Worm (Caenorhabditis elegans) whole organism, L4 larva: Measurements from ENCODE around the gene srh-139.
A peak's percentile ranks its signal among the peaks of the same experiment; 100 is the strongest.

Experiments
- F10B5.3 ChIP-seq: sonication (generic microtip); optimal IDR thresholded peaks from 2 replicates; lab custom pipeline; 2016; ENCODE audit warnings: mild to moderate bottlenecking, missing genetic modification characterization, missing compliant biosample characterization
- F37D6.2 ChIP-seq: sonication (generic microtip); optimal IDR thresholded peaks from 2 replicates; lab custom pipeline; 2016; ENCODE audit warnings: mild to moderate bottlenecking, missing genetic modification characterization, missing compliant biosample characterization
- F44E2.7 ChIP-seq: fragments of 200-800 bp; sonication (Bioruptor generic); IDR thresholded peaks from 2 replicates; pipeline ENCODE4 v2.1.2; 2022; ENCODE audit warnings: missing genetic modification characterization, missing compliant biosample characterization
- T20F7.1 ChIP-seq: fragments of 200-800 bp; sonication (Bioruptor generic); optimal IDR thresholded peaks from 2 replicates; lab custom pipeline; 2018; ENCODE audit warnings: mild to moderate bottlenecking, missing genetic modification characterization, missing compliant biosample characterization
- Y5F2A.4 ChIP-seq: fragments of 200-800 bp; sonication (Bioruptor generic); optimal IDR thresholded peaks from 2 replicates; lab custom pipeline; 2018; ENCODE audit warnings: mild to moderate bottlenecking, missing genetic modification characterization, missing compliant biosample characterization
- ZK337.2 ChIP-seq: fragments of 200-800 bp; sonication (Bioruptor generic); IDR thresholded peaks from 2 replicates; pipeline ENCODE4 v1.3.6; 2022; ENCODE audit warnings: missing genetic modification reagents, missing genetic modification characterization, missing compliant biosample characterization
- attf-4 ChIP-seq: sonication (generic microtip); optimal IDR thresholded peaks from 3 replicates; lab custom pipeline; 2017; ENCODE audit warnings: missing biosample characterization, missing genetic modification characterization
- ceh-44 ChIP-seq: fragments of 200-800 bp; sonication (Bioruptor generic); IDR thresholded peaks from 2 replicates; pipeline ENCODE4 v1.3.6; 2022; ENCODE audit warnings: missing genetic modification reagents, missing genetic modification characterization, missing compliant biosample characterization
- ceh-62 ChIP-seq: sonication (generic microtip); optimal IDR thresholded peaks from 2 replicates; lab custom pipeline; 2017; ENCODE audit warnings: missing biosample characterization, missing genetic modification characterization
- cey-2 ChIP-seq: sonication (generic microtip); optimal IDR thresholded peaks from 3 replicates; lab custom pipeline; 2017; ENCODE audit warnings: missing genetic modification characterization, mild to moderate bottlenecking, missing compliant biosample characterization, antibody characterized with exemption, borderline replicate concordance; ENCODE audit not compliant: insufficient read depth
- daf-12 ChIP-seq: fragments of 150-350 bp; optimal IDR thresholded peaks from 2 replicates; lab custom pipeline; 2014; ENCODE audit warnings: missing biosample characterization, missing genetic modification reagents, missing genetic modification characterization
- daf-16 ChIP-seq, 3 experiments: sonication (generic microtip); optimal IDR thresholded peaks; 2 replicates each; lab custom pipeline; 2016 to 2017; ENCODE audit warnings: missing genetic modification characterization in 3 of 3, missing genetic modification reagents in 3 of 3, mild to moderate bottlenecking in 2 of 3, missing compliant biosample characterization in 2 of 3, missing biosample characterization in 1 of 3, moderate library complexity in 1 of 3
- dmd-6 ChIP-seq: fragments of 200-800 bp; sonication (Bioruptor generic); IDR thresholded peaks from 2 replicates; pipeline ENCODE4 v1.3.6; 2022; ENCODE audit warnings: missing genetic modification reagents, missing genetic modification characterization, missing compliant biosample characterization
- dpl-1 ChIP-seq: fragments of 150-350 bp; optimal IDR thresholded peaks from 2 replicates; lab custom pipeline; 2014; ENCODE audit warnings: missing biosample characterization, missing genetic modification reagents, missing genetic modification characterization
- fkh-10 ChIP-seq: fragments of 150-350 bp; optimal IDR thresholded peaks from 2 replicates; lab custom pipeline; 2014; ENCODE audit warnings: missing biosample characterization, missing genetic modification reagents, missing genetic modification characterization
- fos-1 ChIP-seq: fragments of 150-350 bp; optimal IDR thresholded peaks from 2 replicates; lab custom pipeline; 2014; ENCODE audit warnings: missing biosample characterization, missing genetic modification characterization
- hif-1 ChIP-seq, 2 experiments: sonication (generic microtip); optimal IDR thresholded peaks; 2 replicates each; lab custom pipeline; 2016 to 2017; ENCODE audit warnings: missing compliant biosample characterization in 2 of 2, missing genetic modification characterization in 2 of 2, missing genetic modification reagents in 2 of 2, missing genotype in 2 of 2, mild to moderate bottlenecking in 1 of 2
- hlh-30 ChIP-seq: sonication (generic microtip); optimal IDR thresholded peaks from 2 replicates; lab custom pipeline; 2017; ENCODE audit warnings: antibody characterized with exemption, mild to moderate bottlenecking, missing genetic modification characterization, missing compliant biosample characterization; ENCODE audit not compliant: insufficient read depth
- hmg-1.1 ChIP-seq: fragments of 200-800 bp; sonication (Bioruptor generic); IDR thresholded peaks from 2 replicates; pipeline ENCODE4 v1.3.6; 2022; ENCODE audit warnings: missing genetic modification reagents, missing genetic modification characterization, missing compliant biosample characterization
- lin-1 ChIP-seq: fragments of 200-800 bp; sonication (Bioruptor generic); IDR thresholded peaks from 2 replicates; pipeline ENCODE4 v1.3.6; 2022; ENCODE audit warnings: missing genetic modification reagents, missing genetic modification characterization, missing compliant biosample characterization
- lin-29 ChIP-seq: fragments of 200-800 bp; sonication (Bioruptor generic); IDR thresholded peaks from 2 replicates; pipeline ENCODE4 v1.3.6; 2022; ENCODE audit warnings: missing genetic modification reagents, missing genetic modification characterization, missing compliant biosample characterization
- lin-39 ChIP-seq: fragments of 150-350 bp; optimal IDR thresholded peaks from 2 replicates; lab custom pipeline; 2014; ENCODE audit warnings: missing biosample characterization, missing genetic modification reagents, missing genetic modification characterization
- lir-3 ChIP-seq: sonication (generic microtip); optimal IDR thresholded peaks from 2 replicates; lab custom pipeline; 2016; ENCODE audit warnings: mild to moderate bottlenecking, missing genetic modification characterization, missing compliant biosample characterization
- mdl-1 ChIP-seq, 2 experiments: fragments of 150-350 bp in 1 of 2; sonication (generic microtip) in 1 of 2; optimal IDR thresholded peaks; 2 replicates each; lab custom pipeline; 2014 to 2017; ENCODE audit warnings: missing biosample characterization in 2 of 2, missing genetic modification characterization in 2 of 2
- mdt-29 ChIP-seq: fragments of 200-800 bp; sonication (Bioruptor generic); IDR thresholded peaks from 2 replicates; pipeline ENCODE4 v1.3.6; 2022; ENCODE audit warnings: missing genetic modification reagents, missing genetic modification characterization, missing compliant biosample characterization
- mep-1 ChIP-seq: fragments of 150-350 bp; sonication (generic microtip); optimal IDR thresholded peaks from 3 replicates; lab custom pipeline; 2014; ENCODE audit warnings: missing biosample characterization, missing genetic modification characterization
- mes-2 ChIP-seq: sonication (generic microtip); optimal IDR thresholded peaks from 2 replicates; lab custom pipeline; 2016; ENCODE audit warnings: missing genotype, mild to moderate bottlenecking, missing genetic modification characterization, missing compliant biosample characterization; ENCODE audit not compliant: poor library complexity, severe bottlenecking
- mxl-2 ChIP-seq: fragments of 200-800 bp; sonication (Bioruptor generic); conservative IDR thresholded peaks from 2 replicates; pipeline ENCODE4 v1.3.6; 2022; ENCODE audit warnings: missing genetic modification reagents, missing genetic modification characterization, missing compliant biosample characterization
- mxl-3 ChIP-seq: fragments of 200-800 bp; sonication (Bioruptor generic); optimal IDR thresholded peaks from 2 replicates; lab custom pipeline; 2018; ENCODE audit warnings: mild to moderate bottlenecking, missing genetic modification characterization, missing compliant biosample characterization
- nhr-10 ChIP-seq: fragments of 150-350 bp; optimal IDR thresholded peaks from 2 replicates; lab custom pipeline; 2014; ENCODE audit warnings: missing biosample characterization, missing genetic modification characterization
- nhr-102 ChIP-seq: sonication (generic microtip); optimal IDR thresholded peaks from 2 replicates; lab custom pipeline; 2016; ENCODE audit warnings: mild to moderate bottlenecking, missing genetic modification characterization, moderate library complexity, missing compliant biosample characterization
- nhr-237 ChIP-seq: sonication (generic microtip); optimal IDR thresholded peaks from 2 replicates; lab custom pipeline; 2017; ENCODE audit warnings: missing biosample characterization, missing genetic modification characterization
- nhr-28 ChIP-seq: fragments of 150-350 bp; optimal IDR thresholded peaks from 2 replicates; lab custom pipeline; 2014; ENCODE audit warnings: missing biosample characterization, missing genetic modification characterization
- nhr-76 ChIP-seq: fragments of 150-350 bp; optimal IDR thresholded peaks from 2 replicates; lab custom pipeline; 2014; ENCODE audit warnings: missing biosample characterization, missing genetic modification characterization
- php-3 ChIP-seq: fragments of 200-800 bp; sonication (Bioruptor generic); IDR thresholded peaks from 2 replicates; pipeline ENCODE4 v1.3.6; 2022; ENCODE audit warnings: missing genetic modification reagents, missing genetic modification characterization, missing compliant biosample characterization
- pqm-1 ChIP-seq: sonication (generic microtip); optimal IDR thresholded peaks from 2 replicates; lab custom pipeline; 2017; ENCODE audit warnings: missing biosample characterization, missing genetic modification characterization
- rbr-2 ChIP-seq: sonication (generic microtip); optimal IDR thresholded peaks from 2 replicates; lab custom pipeline; 2016; ENCODE audit warnings: missing genotype, missing genetic modification characterization, missing compliant biosample characterization
- saeg-2 ChIP-seq: fragments of 200-800 bp; sonication (Bioruptor generic); IDR thresholded peaks from 2 replicates; pipeline ENCODE4 v1.3.6; 2022; ENCODE audit warnings: missing genetic modification reagents, missing genetic modification characterization, missing compliant biosample characterization
- spr-1 ChIP-seq: sonication (generic microtip); optimal IDR thresholded peaks from 2 replicates; lab custom pipeline; 2016; ENCODE audit warnings: mild to moderate bottlenecking, missing genetic modification characterization, missing compliant biosample characterization
- unc-62 ChIP-seq, 3 experiments: fragments of 150-350 bp in 1 of 3; sonication (generic microtip); optimal IDR thresholded peaks in 2 of 3; peaks in 1 of 3; 1 replicate in 1 of 3; 2 replicates in 2 of 3; lab custom pipeline; 2014 to 2017; ENCODE audit warnings: missing biosample characterization in 3 of 3, missing genetic modification characterization in 3 of 3, missing genetic modification reagents in 3 of 3, missing genotype in 1 of 3
- zfp-2 ChIP-seq: sonication (generic microtip); optimal IDR thresholded peaks from 2 replicates; lab custom pipeline; 2016; ENCODE audit warnings: mild to moderate bottlenecking, missing genetic modification characterization, missing compliant biosample characterization
- ztf-11 ChIP-seq: fragments of 150-350 bp; optimal IDR thresholded peaks from 2 replicates; lab custom pipeline; 2014; ENCODE audit warnings: missing biosample characterization, missing genetic modification characterization
- ztf-7 ChIP-seq: fragments of 150-350 bp; optimal IDR thresholded peaks from 2 replicates; lab custom pipeline; 2014; ENCODE audit warnings: missing biosample characterization, missing genetic modification characterization

The srh-139 gene

DNA sequence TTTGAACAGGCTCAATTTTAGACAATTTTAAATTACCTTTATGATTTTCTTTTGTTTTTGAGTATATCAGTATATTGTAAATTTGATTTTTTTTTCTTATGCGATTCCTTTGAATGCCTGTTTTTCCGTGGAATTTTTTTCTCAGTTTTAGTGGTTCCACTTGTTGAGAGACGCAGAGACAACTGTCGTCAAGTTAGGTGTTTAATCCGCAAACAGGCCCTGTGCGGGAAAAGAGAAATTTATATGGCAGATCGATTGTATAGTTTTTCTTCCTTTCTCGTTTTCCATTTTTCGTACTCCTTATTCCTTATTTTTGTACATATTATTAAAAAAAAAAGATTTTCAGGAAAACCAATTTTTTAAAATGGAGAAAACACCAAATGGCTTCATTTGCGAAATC lies 15.2 kb downstream of the srh-139 start, which contains the start of gene F36D3.1 (continued):
- no peak for TF ChIP-seq mdt-29
- peak; percentile 1 for TF ChIP-seq ztf-7 (tag; lab: Kevin White, UChicago)
- TF ChIP-seq mdl-1 (tag; optimal IDR thresholded peaks at IDR 0.05; lab: Kevin White, UChicago) = no peak
- TF ChIP-seq fkh-10 = no peak
- 0 out of 2 replicates have a peak, but pooled peaks have one; percentile 16 for TF ChIP-seq dmd-6 (GFP tag; lab: Robert Waterston, UW)
- TF ChIP-seq F44E2.7 (GFP tag; lab: Robert Waterston, UW) = no peak
- no peak for TF ChIP-seq pqm-1 (tag; lab: Kevin White, UChicago)
- TF ChIP-seq saeg-2 (GFP tag; lab: Robert Waterston, UW) = no peak
- no peak for TF ChIP-seq spr-1
- no peak for TF ChIP-seq ceh-62 (tag; lab: Kevin White, UChicago)
- no peak for TF ChIP-seq lir-3 (tag; lab: Kevin White, UChicago)
- no peak for TF ChIP-seq cey-2
- TF ChIP-seq nhr-237 (tag; lab: Kevin White, UChicago) = no peak
- no peak for TF ChIP-seq F10B5.3 (tag; lab: Kevin White, UChicago)
- TF ChIP-seq nhr-10 (tag; lab: Kevin White, UChicago) = no peak
- TF ChIP-seq mxl-2 (GFP tag; lab: Robert Waterston, UW) = no peak
- TF ChIP-seq Y5F2A.4 (GFP tag; lab: Kevin White, UChicago) = no peak
- TF ChIP-seq daf-12 (tag; lab: Kevin White, UChicago) = no peak
- TF ChIP-seq ZK337.2 = no peak
- no peak for TF ChIP-seq lin-1 (GFP tag; lab: Robert Waterston, UW)
- TF ChIP-seq T20F7.1 (GFP tag; lab: Kevin White, UChicago) = no peak
- TF ChIP-seq attf-4 (tag; lab: Kevin White, UChicago) = no peak
- TF ChIP-seq dpl-1 (GFP tag; lab: Kevin White, UChicago) = peak; percentile 87
- no peak for TF ChIP-seq mxl-3 (GFP tag; lab: Kevin White, UChicago)
- no peak for TF ChIP-seq ceh-44
- TF ChIP-seq rbr-2 (tag; lab: Kevin White, UChicago) = peak; percentile 12
- no peak for TF ChIP-seq zfp-2 (tag; lab: Kevin White, UChicago)
- TF ChIP-seq nhr-102 (tag; lab: Kevin White, UChicago) = no peak
- TF ChIP-seq unc-62 (GFP tag; optimal IDR thresholded peaks at IDR 0.05 in 1 of 2; lab: Kevin White, UChicago) = peak in 1 of 2 experiments; percentile 3
- TF ChIP-seq unc-62 (tag; optimal IDR thresholded peaks at IDR 0.05; lab: Kevin White, UChicago) = no peak
- peak; percentile 16 for TF ChIP-seq hlh-30 (tag; lab: Kevin White, UChicago)
- TF ChIP-seq nhr-76 (tag; lab: Kevin White, UChicago) = no peak
- TF ChIP-seq lin-29 = no peak
- no peak for TF ChIP-seq hmg-1.1 (GFP tag; lab: Robert Waterston, UW)
- TF ChIP-seq mep-1 (tag; lab: Kevin White, UChicago) = no peak
- TF ChIP-seq nhr-28 = peak; percentile 25
- peak; percentile 67 for TF ChIP-seq mes-2 (tag; lab: Kevin White, UChicago)
- TF ChIP-seq hif-1 (tag; optimal IDR thresholded peaks at IDR 0.05; lab: Kevin White, UChicago) = no peak
- no peak for TF ChIP-seq daf-16 (GFP tag; optimal IDR thresholded peaks at IDR 0.05; lab: Kevin White, UChicago)
- TF ChIP-seq daf-16 (tag; optimal IDR thresholded peaks at IDR 0.05; lab: Kevin White, UChicago) = no peak
- TF ChIP-seq php-3 (GFP tag; lab: Robert Waterston, UW) = no peak
- no peak for TF ChIP-seq ztf-11
- no peak for TF ChIP-seq fos-1

- TF ChIP-seq mdt-29 = no peak
- TF ChIP-seq F37D6.2 (tag; lab: Kevin White, UChicago) = no peak
- no peak for TF ChIP-seq fkh-10
- no peak for TF ChIP-seq nhr-237 (tag; lab: Kevin White, UChicago)
- no peak for TF ChIP-seq lin-39 (tag; lab: Kevin White, UChicago)
- TF ChIP-seq unc-62 (GFP tag; optimal IDR thresholded peaks at IDR 0.05 in 1 of 2; lab: Kevin White, UChicago) = peak in 1 of 2 experiments; percentile 29
- no peak for TF ChIP-seq unc-62 (tag; optimal IDR thresholded peaks at IDR 0.05; lab: Kevin White, UChicago)
Observed at ce11 chrV:16503164-16503563, 19.4 kb downstream of the srh-139 start, which contains the start of gene F36D3.14. TSS of gene F36D3.14 (minus strand) at chrV:16503264.
